Worm (Caenorhabditis elegans): ENCODE data around the gene Y55H10A.2.

DNA sequence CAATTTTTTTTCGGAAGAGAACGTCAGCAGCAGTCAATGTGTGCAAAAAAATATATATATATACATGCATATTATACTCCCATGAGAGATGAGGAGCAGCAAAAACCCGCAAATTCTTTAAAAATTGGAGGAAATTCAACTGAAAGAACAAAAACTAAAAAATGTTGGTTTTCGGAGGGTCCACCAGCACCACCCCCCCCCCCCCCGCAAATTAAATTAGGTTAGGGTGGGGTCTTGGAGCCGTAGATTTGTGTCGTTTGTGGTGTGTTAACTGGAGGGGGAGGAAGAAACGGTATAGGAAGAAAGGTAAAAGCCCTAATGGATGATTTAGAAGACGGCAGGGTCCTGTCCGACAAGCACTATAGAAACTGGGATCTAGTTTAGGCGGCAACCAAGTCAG lies 15.0 kb upstream of the Y55H10A.2 start:
- TF ChIP-seq dao-5 (tag; optimal IDR thresholded peaks at IDR 0.05) (no peak), W03F9.2 (tag; optimal IDR thresholded peaks at IDR 0.05) (no peak)
